Fruit fly (Drosophila melanogaster) whole organism, prepupa: ENCODE data around the gene RPA1.

ENCODE experiments used
- Blimp-1 ChIP-seq: fragments of 200-800 bp; sonication (Bioruptor generic); optimal IDR thresholded peaks from 3 replicates; lab custom pipeline; 2017; ENCODE audit warnings: missing biosample characterization, missing genetic modification characterization, mild to moderate bottlenecking, moderate library complexity, missing genetic modification reagents
- CG10631 ChIP-seq: fragments of 200-800 bp; sonication (Bioruptor generic); optimal IDR thresholded peaks from 2 replicates; lab custom pipeline; 2016; ENCODE audit warnings: missing biosample characterization, missing genetic modification characterization
- CG11902 ChIP-seq: fragments of 200-800 bp; sonication (Bioruptor generic); optimal IDR thresholded peaks from 3 replicates; lab custom pipeline; 2016; ENCODE audit warnings: missing biosample characterization, missing genetic modification characterization
- CG15336 ChIP-seq: fragments of 200-800 bp; sonication (Bioruptor generic); IDR thresholded peaks from 2 replicates; pipeline ENCODE4 v1.3.6; 2022; ENCODE audit warnings: missing biosample characterization, missing genetic modification characterization
- CG3032 ChIP-seq: fragments of 200-800 bp; optimal IDR thresholded peaks from 2 replicates; lab custom pipeline; 2019; ENCODE audit warnings: missing biosample characterization, mild to moderate bottlenecking, missing genetic modification characterization, moderate library complexity
- CG31627 ChIP-seq: fragments of 200-800 bp; sonication (Bioruptor generic); optimal IDR thresholded peaks from 3 replicates; lab custom pipeline; 2016; ENCODE audit warnings: missing biosample characterization, missing genetic modification characterization
- CG32006 ChIP-seq: fragments of 200-800 bp; sonication (Bioruptor generic); optimal IDR thresholded peaks from 3 replicates; lab custom pipeline; 2017; ENCODE audit warnings: missing biosample characterization, mild to moderate bottlenecking, missing genetic modification characterization
- CG34406 ChIP-seq: fragments of 200-800 bp; sonication (Bioruptor generic); optimal IDR thresholded peaks from 3 replicates; lab custom pipeline; 2016; ENCODE audit warnings: missing biosample characterization, missing genetic modification characterization
- CG3919 ChIP-seq: fragments of 200-800 bp; sonication (Bioruptor generic); optimal IDR thresholded peaks from 3 replicates; lab custom pipeline; 2016; ENCODE audit warnings: missing biosample characterization, missing genetic modification characterization
- CG6163 ChIP-seq: fragments of 200-800 bp; sonication (Bioruptor generic); IDR thresholded peaks from 3 replicates; pipeline ENCODE4 v1.3.6; 2022; ENCODE audit warnings: missing biosample characterization, missing genetic modification characterization
- CG6276 ChIP-seq: fragments of 200-800 bp; sonication (Bioruptor generic); optimal IDR thresholded peaks from 2 replicates; lab custom pipeline; 2017; ENCODE audit warnings: missing biosample characterization, mild to moderate bottlenecking, missing genetic modification characterization
- CG6808 ChIP-seq: fragments of 200-800 bp; sonication (Bioruptor generic); optimal IDR thresholded peaks from 3 replicates; lab custom pipeline; 2017; ENCODE audit warnings: missing biosample characterization, missing genetic modification characterization, mild to moderate bottlenecking, moderate library complexity, missing genetic modification reagents
- CG8119 ChIP-seq: fragments of 200-800 bp; sonication (Bioruptor generic); IDR thresholded peaks from 3 replicates; pipeline ENCODE4 v1.3.6; 2022; ENCODE audit warnings: missing biosample characterization, missing genetic modification characterization
- CG8319 ChIP-seq: fragments of 200-800 bp; sonication (Bioruptor generic); optimal IDR thresholded peaks from 3 replicates; lab custom pipeline; 2016; ENCODE audit warnings: missing biosample characterization, missing genetic modification characterization
- CG8632 ChIP-seq: fragments of 200-800 bp; sonication (Bioruptor generic); optimal IDR thresholded peaks from 3 replicates; lab custom pipeline; 2016; ENCODE audit warnings: missing biosample characterization, missing genetic modification characterization
- Eip75B ChIP-seq: fragments of 200-800 bp; sonication (Bioruptor generic); optimal IDR thresholded peaks from 3 replicates; lab custom pipeline; 2016; ENCODE audit warnings: missing biosample characterization, missing genetic modification characterization
- Eip78C ChIP-seq: fragments of 200-800 bp; sonication (Bioruptor generic); peaks from one replicate; lab custom pipeline; 2016; ENCODE audit warnings: missing biosample characterization, missing genetic modification characterization
- Eip93F ChIP-seq: fragments of 200-800 bp; sonication (Bioruptor generic); optimal IDR thresholded peaks from 2 replicates; lab custom pipeline; 2016; ENCODE audit warnings: missing biosample characterization, mild to moderate bottlenecking, missing genetic modification characterization
- Gug ChIP-seq: fragments of 200-800 bp; sonication (Bioruptor generic); IDR thresholded peaks from 2 replicates; pipeline ENCODE4 v1.3.6; 2022; ENCODE audit warnings: missing biosample characterization, missing genetic modification characterization
- Hr38 ChIP-seq: sonication (Bioruptor generic); optimal IDR thresholded peaks from 2 replicates; lab custom pipeline; 2016; ENCODE audit warnings: missing biosample characterization, missing genetic modification characterization
- Hr39 ChIP-seq: fragments of 200-800 bp; sonication (Bioruptor generic); optimal IDR thresholded peaks from 2 replicates; lab custom pipeline; 2016; ENCODE audit warnings: missing biosample characterization, missing genetic modification characterization
- Lpt ChIP-seq: fragments of 200-800 bp; sonication (Bioruptor generic); optimal IDR thresholded peaks from 3 replicates; lab custom pipeline; 2016; ENCODE audit warnings: missing biosample characterization, missing genetic modification characterization
- Smox ChIP-seq: fragments of 200-800 bp; sonication (Bioruptor generic); optimal IDR thresholded peaks from 3 replicates; lab custom pipeline; 2016; ENCODE audit warnings: missing biosample characterization, missing genetic modification characterization
- Sox14 ChIP-seq: fragments of 200-800 bp; sonication (Bioruptor generic); optimal IDR thresholded peaks from 3 replicates; lab custom pipeline; 2016; ENCODE audit warnings: missing biosample characterization, missing genetic modification characterization
- Sox15 ChIP-seq: fragments of 200-800 bp; sonication (Bioruptor generic); optimal IDR thresholded peaks from 3 replicates; lab custom pipeline; 2016; ENCODE audit warnings: missing biosample characterization, missing genetic modification characterization
- achi ChIP-seq: fragments of 200-800 bp; sonication (Bioruptor generic); optimal IDR thresholded peaks from 3 replicates; lab custom pipeline; 2016; ENCODE audit warnings: missing biosample characterization, missing genetic modification characterization
- cyc ChIP-seq: fragments of 200-800 bp; sonication (Bioruptor generic); optimal IDR thresholded peaks from 3 replicates; lab custom pipeline; 2016; ENCODE audit warnings: missing biosample characterization, missing genetic modification characterization
- dac ChIP-seq: fragments of 200-800 bp; sonication (Bioruptor generic); optimal IDR thresholded peaks from 2 replicates; lab custom pipeline; 2017; ENCODE audit warnings: missing biosample characterization, mild to moderate bottlenecking, missing genetic modification characterization
- eg ChIP-seq: fragments of 200-800 bp; sonication (Bioruptor generic); IDR thresholded peaks from 3 replicates; pipeline ENCODE4 v1.3.6; 2022; ENCODE audit warnings: missing biosample characterization, missing genetic modification characterization
- esn ChIP-seq: fragments of 200-800 bp; sonication (Bioruptor generic); optimal IDR thresholded peaks from 2 replicates; lab custom pipeline; 2016; ENCODE audit warnings: missing biosample characterization, mild to moderate bottlenecking, missing genetic modification characterization, moderate library complexity
- fd85E ChIP-seq: fragments of 200-800 bp; sonication (Bioruptor generic); optimal IDR thresholded peaks from 3 replicates; lab custom pipeline; 2016; ENCODE audit warnings: missing biosample characterization, missing genetic modification characterization
- fkh ChIP-seq: fragments of 200-800 bp; sonication (Bioruptor generic); optimal IDR thresholded peaks from 3 replicates; lab custom pipeline; 2017; ENCODE audit warnings: missing biosample characterization, mild to moderate bottlenecking, missing genetic modification characterization, moderate library complexity
- lz ChIP-seq: fragments of 200-800 bp; sonication (Bioruptor generic); optimal IDR thresholded peaks from 3 replicates; lab custom pipeline; 2016; ENCODE audit warnings: missing biosample characterization, missing genetic modification characterization
- net ChIP-seq: fragments of 200-800 bp; sonication (Bioruptor generic); optimal IDR thresholded peaks from 3 replicates; lab custom pipeline; 2016; ENCODE audit warnings: missing biosample characterization, missing genetic modification characterization
- spab ChIP-seq: fragments of 200-800 bp; sonication (Bioruptor generic); optimal IDR thresholded peaks from 2 replicates; lab custom pipeline; 2017; ENCODE audit warnings: missing biosample characterization, mild to moderate bottlenecking, missing genetic modification characterization, missing genetic modification reagents
- svp ChIP-seq: fragments of 200-800 bp; sonication (Bioruptor generic); peaks from one replicate; lab custom pipeline; 2016; ENCODE audit warnings: missing biosample characterization, missing genetic modification characterization

RPA1 gene

DNA sequence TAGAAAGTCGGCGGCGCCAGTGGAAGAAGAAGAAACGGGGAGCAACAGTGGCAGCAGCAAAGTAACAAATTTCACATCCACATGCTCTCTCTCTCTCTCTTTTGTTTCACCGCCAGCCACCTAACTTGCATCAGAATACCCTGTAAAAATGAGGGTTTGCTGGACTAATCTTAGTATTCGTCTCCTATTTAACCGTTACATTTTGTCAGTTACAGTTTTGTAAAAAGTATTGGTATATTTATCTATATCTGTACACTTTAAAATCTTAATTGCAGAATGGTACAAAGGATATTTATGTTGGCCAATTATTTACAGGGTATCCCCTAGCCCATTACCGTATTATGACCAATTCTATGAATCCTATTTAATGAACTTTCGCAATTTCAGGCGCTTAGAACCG, 30.4 kb downstream of the RPA1 start (continued):
- TF ChIP-seq CG31627 (GFP tag; lab: Kevin White, UChicago) (peak; percentile 43), esn (GFP tag; lab: Kevin White, UChicago) (peak; percentile 63)

DNA sequence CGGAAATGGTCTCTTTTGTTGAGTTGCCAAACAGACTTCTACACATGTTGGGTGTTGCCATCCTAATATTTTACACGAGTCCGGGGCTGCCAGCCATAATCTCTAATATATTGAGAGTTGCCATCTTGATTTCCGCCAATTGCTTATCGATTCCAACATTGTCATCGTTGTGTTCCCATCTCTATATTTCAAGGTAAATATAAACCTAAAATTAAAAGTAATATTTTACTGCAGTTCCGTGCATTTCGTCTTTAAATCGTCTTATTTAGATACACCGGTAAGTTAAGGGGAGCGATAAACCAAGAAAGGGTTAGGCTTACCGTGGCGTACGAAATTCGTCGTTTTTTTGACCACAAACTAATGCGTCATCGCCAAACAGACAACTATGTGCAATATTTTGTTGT, 30.9 kb downstream of the RPA1 start, which contains the start of gene PolI:
Gene PolI, plus strand, starts transcription at position 138 of the 404 bp plus-strand sequence.
- TF ChIP-seq CG6276 (GFP tag; lab: Kevin White, UChicago) (no peak), fkh (GFP tag; lab: Kevin White, UChicago) (peak; percentile 75), spab (no peak), Hr38 (GFP tag; lab: Kevin White, UChicago) (no peak), Gug (GFP tag; lab: Robert Waterston, UW) (no peak), Eip93F (GFP tag; lab: Kevin White, UChicago) (peak; percentile 2), Eip78C (GFP tag; lab: Kevin White, UChicago) (peak; percentile 51), cyc (GFP tag; lab: Kevin White, UChicago) (peak; percentile 10), Smox (GFP tag; lab: Kevin White, UChicago) (peak; percentile 16), Eip75B (no peak), Sox14 (GFP tag; lab: Kevin White, UChicago) (peak; percentile 36), CG3032 (peak; percentile 2), CG10631 (GFP tag; lab: Kevin White, UChicago) (no peak)

DNA sequence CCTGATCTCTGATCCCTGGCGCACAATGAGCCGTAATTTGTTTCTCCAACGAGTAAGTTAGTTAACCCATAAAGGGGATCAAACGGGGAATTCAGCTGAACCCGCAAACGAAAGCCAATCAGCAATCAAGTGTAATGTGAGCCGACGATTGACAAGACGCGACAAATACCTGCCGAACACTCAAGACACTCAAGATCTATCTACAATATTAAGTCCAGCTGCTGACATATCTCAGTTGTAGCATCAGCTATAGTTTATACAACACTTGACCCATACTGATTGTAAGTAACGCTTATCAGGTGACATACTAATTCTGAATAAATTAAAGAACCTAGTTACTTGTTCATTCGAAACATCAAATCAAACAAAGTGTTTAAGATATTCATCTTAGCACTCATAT, 36.9 kb downstream of the RPA1 start:
- TF ChIP-seq fkh (GFP tag; lab: Kevin White, UChicago) (no peak), CG6808 (GFP tag; lab: Kevin White, UChicago) (no peak), svp (GFP tag; lab: Kevin White, UChicago) (peak; percentile 63)

DNA sequence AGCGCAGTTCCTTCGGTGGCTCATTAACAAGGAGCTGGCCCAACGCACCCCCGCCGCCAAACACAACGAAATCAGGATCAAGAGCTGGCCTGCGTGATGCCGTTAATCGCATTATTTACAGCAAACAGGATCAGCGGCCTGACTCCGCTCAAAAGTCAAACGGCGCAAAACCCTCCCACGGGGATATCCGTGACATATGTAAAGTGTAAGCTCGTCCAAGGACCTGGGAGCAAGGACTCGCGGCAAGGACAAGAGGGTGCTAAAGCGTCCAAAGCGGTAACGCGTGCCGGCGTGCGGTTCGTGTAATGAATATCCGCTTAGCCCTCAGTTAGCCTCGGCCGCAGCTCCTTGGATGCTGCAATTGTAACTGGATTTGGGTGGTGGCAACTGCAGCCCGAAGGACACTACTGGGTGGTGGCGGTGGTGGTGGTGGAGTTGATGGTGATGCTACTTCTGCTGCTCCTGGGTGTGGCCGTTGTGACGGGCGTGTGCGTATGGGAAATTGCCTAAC, 38.7 kb downstream of the RPA1 start:
- no peak for TF ChIP-seq CG8119
- TF ChIP-seq achi (GFP tag; lab: Kevin White, UChicago) = no peak
- TF ChIP-seq net (GFP tag; lab: Kevin White, UChicago) = no peak
- no peak for TF ChIP-seq CG3919 (GFP tag; lab: Kevin White, UChicago)
- no peak for TF ChIP-seq dac (GFP tag; lab: Kevin White, UChicago)
- no peak for TF ChIP-seq CG6163 (GFP tag; lab: Robert Waterston, UW)
- no peak for TF ChIP-seq CG11902 (GFP tag; lab: Kevin White, UChicago)
- no peak for TF ChIP-seq Hr38 (GFP tag; lab: Kevin White, UChicago)
- no peak for TF ChIP-seq CG31627 (GFP tag; lab: Kevin White, UChicago)
- TF ChIP-seq lz = no peak
- no peak for TF ChIP-seq Eip75B
- no peak for TF ChIP-seq Gug (GFP tag; lab: Robert Waterston, UW)
- TF ChIP-seq eg = no peak
- no peak for TF ChIP-seq CG32006 (GFP tag; lab: Kevin White, UChicago)
- no peak for TF ChIP-seq Smox (GFP tag; lab: Kevin White, UChicago)
- no peak for TF ChIP-seq spab
- TF ChIP-seq CG15336 = no peak
- TF ChIP-seq Lpt (GFP tag; lab: Kevin White, UChicago) = no peak
- TF ChIP-seq fkh (GFP tag; lab: Kevin White, UChicago) = no peak

DNA sequence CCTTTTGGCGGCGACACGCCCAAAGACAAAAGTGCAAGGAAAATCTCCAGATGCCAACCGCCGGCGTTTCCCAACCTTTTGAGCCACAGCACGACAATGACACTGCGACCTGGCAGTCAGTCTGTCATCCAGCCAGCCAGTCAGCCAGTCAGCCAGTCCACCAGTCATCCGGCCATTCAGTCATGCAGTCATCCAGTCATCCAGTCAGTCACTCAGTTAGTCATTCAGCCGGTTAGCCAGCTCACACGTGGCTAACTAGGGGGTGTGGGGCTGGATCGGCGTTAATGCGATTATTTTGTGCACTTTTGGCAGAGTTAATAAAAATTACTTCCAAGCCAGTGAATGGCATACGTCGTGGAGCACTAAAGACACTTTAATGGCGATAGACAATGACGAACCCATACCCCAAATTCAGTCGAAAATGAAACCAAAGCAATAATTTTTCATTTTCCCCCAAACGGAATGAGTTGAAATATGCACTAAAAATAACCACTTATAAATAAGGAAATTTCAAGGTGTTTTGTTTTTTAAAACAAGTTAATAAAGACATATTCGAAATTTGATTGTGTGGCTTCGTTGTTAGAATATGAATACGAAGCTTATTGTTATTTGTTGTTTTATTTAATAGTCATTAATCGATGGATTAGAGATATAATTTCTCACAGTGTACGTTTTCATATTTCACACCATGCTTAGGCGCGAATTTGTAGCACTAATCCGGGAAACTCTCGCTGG, 39.4 kb downstream of the RPA1 start:
- no peak for TF ChIP-seq dac (GFP tag; lab: Kevin White, UChicago)

DNA sequence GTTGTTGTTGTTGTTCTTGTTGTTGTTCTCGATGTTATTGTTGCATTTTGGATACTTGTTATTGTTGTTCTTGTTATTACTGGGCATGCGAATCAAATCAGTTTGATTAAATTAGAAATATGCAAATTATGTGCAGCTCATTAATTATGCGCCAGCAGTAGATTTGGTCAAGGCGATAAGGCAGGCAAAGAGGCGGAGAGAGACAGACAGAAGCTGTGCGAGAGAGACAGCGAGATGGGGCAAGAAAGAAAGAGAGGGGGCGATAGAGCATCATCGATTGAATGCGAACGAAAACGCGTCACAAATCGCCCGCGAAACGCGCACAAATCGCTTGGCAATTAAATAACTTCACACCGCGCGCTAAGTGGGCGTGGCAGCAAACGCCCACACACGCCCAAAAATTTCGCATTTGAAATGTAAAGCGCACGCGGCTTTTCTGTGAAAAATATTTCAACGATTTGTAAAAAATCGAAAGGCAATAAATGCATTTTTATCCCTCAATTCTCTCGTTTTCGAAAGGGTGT, 41.1 kb downstream of the RPA1 start:
- no peak for TF ChIP-seq Blimp-1
- TF ChIP-seq CG8632 (GFP tag; lab: Kevin White, UChicago) = no peak
- TF ChIP-seq CG6276 (GFP tag; lab: Kevin White, UChicago) = no peak
- no peak for TF ChIP-seq Eip75B
- no peak for TF ChIP-seq Eip78C (GFP tag; lab: Kevin White, UChicago)
- TF ChIP-seq CG3032 = no peak
- TF ChIP-seq CG34406 (GFP tag; lab: Kevin White, UChicago) = no peak
- no peak for TF ChIP-seq CG8119
- TF ChIP-seq CG15336 = no peak
- no peak for TF ChIP-seq Hr39
- TF ChIP-seq Smox (GFP tag; lab: Kevin White, UChicago) = no peak
- TF ChIP-seq achi (GFP tag; lab: Kevin White, UChicago) = no peak
- no peak for TF ChIP-seq fd85E (GFP tag; lab: Kevin White, UChicago)
- no peak for TF ChIP-seq Gug (GFP tag; lab: Robert Waterston, UW)
- TF ChIP-seq eg = no peak
- TF ChIP-seq CG6163 (GFP tag; lab: Robert Waterston, UW) = no peak
- no peak for TF ChIP-seq Sox15 (GFP tag; lab: Kevin White, UChicago)
- TF ChIP-seq CG8319 (GFP tag; lab: Kevin White, UChicago) = no peak
- TF ChIP-seq, all 60 proteins: peak for 0
